Worm (Caenorhabditis elegans) whole organism, L2 larva: Measurements from ENCODE around the gene clc-13.

Source experiments
- F13H6.1 ChIP-seq: sonication (generic microtip); optimal IDR thresholded peaks from 2 replicates; lab custom pipeline; 2016; ENCODE audit warnings: missing genetic modification characterization, missing compliant biosample characterization
- R02D3.7 ChIP-seq: fragments of 150-350 bp; optimal IDR thresholded peaks from 2 replicates; lab custom pipeline; 2014; ENCODE audit warnings: missing biosample characterization, missing genetic modification characterization
- Y55F3AM.14 ChIP-seq: fragments of 200-800 bp; sonication (Bioruptor generic); optimal IDR thresholded peaks from 2 replicates; lab custom pipeline; 2018; ENCODE audit warnings: mild to moderate bottlenecking, missing genetic modification characterization, missing compliant biosample characterization
- alr-1 ChIP-seq: fragments of 150-350 bp; optimal IDR thresholded peaks from 2 replicates; lab custom pipeline; 2014; ENCODE audit warnings: missing biosample characterization, missing genetic modification characterization
- aly-2 ChIP-seq: fragments of 150-350 bp; optimal IDR thresholded peaks from 2 replicates; lab custom pipeline; 2014; ENCODE audit warnings: missing biosample characterization, missing genetic modification characterization
- ama-1 ChIP-seq: fragments of 150-350 bp; optimal IDR thresholded peaks from 2 replicates; lab custom pipeline; 2018; ENCODE audit warnings: inconsistent platforms
- blmp-1 ChIP-seq: sonication (generic microtip); optimal IDR thresholded peaks from 2 replicates; lab custom pipeline; 2017; ENCODE audit warnings: missing genetic modification characterization, mild to moderate bottlenecking, missing compliant biosample characterization, antibody characterized with exemption, moderate library complexity; ENCODE audit not compliant: insufficient read depth
- ceh-16 ChIP-seq: fragments of 150-350 bp; optimal IDR thresholded peaks from 2 replicates; lab custom pipeline; 2014; ENCODE audit warnings: missing biosample characterization, missing genetic modification characterization
- ceh-82 ChIP-seq: fragments of 150-350 bp; optimal IDR thresholded peaks from 2 replicates; lab custom pipeline; 2014; ENCODE audit warnings: missing biosample characterization, missing genetic modification characterization
- elt-1 ChIP-seq: fragments of 150-350 bp; optimal IDR thresholded peaks from 2 replicates; lab custom pipeline; 2014; ENCODE audit warnings: missing biosample characterization, missing genetic modification characterization
- fos-1 ChIP-seq: fragments of 150-350 bp; optimal IDR thresholded peaks from 2 replicates; lab custom pipeline; 2014; ENCODE audit warnings: missing biosample characterization, missing genetic modification characterization
- gmeb-1 ChIP-seq: fragments of 150-350 bp; optimal IDR thresholded peaks from 2 replicates; lab custom pipeline; 2014; ENCODE audit warnings: missing biosample characterization, missing genetic modification characterization
- lin-39 ChIP-seq: fragments of 150-350 bp; optimal IDR thresholded peaks from 2 replicates; lab custom pipeline; 2014; ENCODE audit warnings: missing biosample characterization, missing genetic modification reagents, missing genetic modification characterization
- lsy-2 ChIP-seq, 2 experiments: fragments of 150-350 bp in 1 of 2; sonication (generic microtip) in 1 of 2; optimal IDR thresholded peaks; 2 replicates each; lab custom pipeline; 2014 to 2017; ENCODE audit warnings: missing biosample characterization in 2 of 2, missing genetic modification characterization in 2 of 2
- mab-5 ChIP-seq: fragments of 150-350 bp; optimal IDR thresholded peaks from 2 replicates; lab custom pipeline; 2014; ENCODE audit warnings: missing biosample characterization, missing genetic modification characterization
- nhr-11 ChIP-seq: fragments of 150-350 bp; optimal IDR thresholded peaks from 2 replicates; lab custom pipeline; 2014; ENCODE audit warnings: missing biosample characterization, missing genetic modification characterization
- nhr-12 ChIP-seq: fragments of 150-350 bp; optimal IDR thresholded peaks from 2 replicates; lab custom pipeline; 2014; ENCODE audit warnings: missing biosample characterization, missing genetic modification characterization
- nhr-129 ChIP-seq: fragments of 150-350 bp; optimal IDR thresholded peaks from 2 replicates; lab custom pipeline; 2014; ENCODE audit warnings: missing biosample characterization, missing genetic modification characterization
- nhr-23 ChIP-seq: fragments of 150-350 bp; optimal IDR thresholded peaks from 2 replicates; lab custom pipeline; 2014; ENCODE audit warnings: missing biosample characterization, missing genetic modification reagents, missing genetic modification characterization
- nhr-237 ChIP-seq: fragments of 150-350 bp; optimal IDR thresholded peaks from 2 replicates; lab custom pipeline; 2014; ENCODE audit warnings: missing biosample characterization, missing genetic modification characterization
- nhr-25 ChIP-seq: fragments of 150-350 bp; sonication (generic microtip); optimal IDR thresholded peaks from 3 replicates; lab custom pipeline; 2014; ENCODE audit warnings: missing biosample characterization, missing genetic modification characterization
- nhr-6 ChIP-seq: fragments of 150-350 bp; optimal IDR thresholded peaks from 2 replicates; lab custom pipeline; 2014; ENCODE audit warnings: missing biosample characterization, missing genetic modification characterization
- nhr-77 ChIP-seq: fragments of 150-350 bp; optimal IDR thresholded peaks from 2 replicates; lab custom pipeline; 2014; ENCODE audit warnings: missing biosample characterization, missing genetic modification characterization
- sem-4 ChIP-seq: fragments of 150-350 bp; optimal IDR thresholded peaks from 2 replicates; lab custom pipeline; 2014; ENCODE audit warnings: missing biosample characterization, missing genetic modification reagents, missing genetic modification characterization
- skn-1 ChIP-seq: sonication (generic microtip); optimal IDR thresholded peaks from 2 replicates; lab custom pipeline; 2017; ENCODE audit warnings: missing biosample characterization, missing genetic modification characterization
- sma-3 ChIP-seq: sonication (generic microtip); optimal IDR thresholded peaks from 2 replicates; lab custom pipeline; 2016; ENCODE audit warnings: missing genetic modification reagents, missing genetic modification characterization, missing compliant biosample characterization
- sma-9 ChIP-seq, 2 experiments: fragments of 150-350 bp in 1 of 2; sonication (generic microtip) in 1 of 2; optimal IDR thresholded peaks; 2 replicates each; lab custom pipeline; 2014 to 2016; ENCODE audit warnings: missing genetic modification characterization in 2 of 2, mild to moderate bottlenecking in 1 of 2, missing biosample characterization in 1 of 2, missing compliant biosample characterization in 1 of 2, missing genetic modification reagents in 1 of 2, moderate library complexity in 1 of 2
- unc-39 ChIP-seq: fragments of 150-350 bp; optimal IDR thresholded peaks from 2 replicates; lab custom pipeline; 2014; ENCODE audit warnings: missing biosample characterization, missing genetic modification characterization
- unc-55 ChIP-seq: fragments of 150-350 bp; sonication (generic microtip); optimal IDR thresholded peaks from 3 replicates; lab custom pipeline; 2014; ENCODE audit warnings: missing biosample characterization, missing genetic modification reagents, missing genetic modification characterization
- unc-62 ChIP-seq: fragments of 150-350 bp; optimal IDR thresholded peaks from 2 replicates; lab custom pipeline; 2014; ENCODE audit warnings: missing biosample characterization, missing genetic modification reagents, missing genetic modification characterization
- zag-1 ChIP-seq: fragments of 150-350 bp; optimal IDR thresholded peaks from 2 replicates; lab custom pipeline; 2014; ENCODE audit warnings: missing biosample characterization, missing genetic modification characterization
- ztf-1 ChIP-seq: fragments of 200-800 bp; sonication (Bioruptor generic); conservative IDR thresholded peaks from 2 replicates; pipeline ENCODE4 v1.3.6; 2022; ENCODE audit warnings: missing genetic modification characterization, missing compliant biosample characterization
- ztf-4 ChIP-seq: fragments of 150-350 bp; optimal IDR thresholded peaks from 2 replicates; lab custom pipeline; 2014; ENCODE audit warnings: missing biosample characterization, missing genetic modification characterization

Gene clc-13

DNA sequence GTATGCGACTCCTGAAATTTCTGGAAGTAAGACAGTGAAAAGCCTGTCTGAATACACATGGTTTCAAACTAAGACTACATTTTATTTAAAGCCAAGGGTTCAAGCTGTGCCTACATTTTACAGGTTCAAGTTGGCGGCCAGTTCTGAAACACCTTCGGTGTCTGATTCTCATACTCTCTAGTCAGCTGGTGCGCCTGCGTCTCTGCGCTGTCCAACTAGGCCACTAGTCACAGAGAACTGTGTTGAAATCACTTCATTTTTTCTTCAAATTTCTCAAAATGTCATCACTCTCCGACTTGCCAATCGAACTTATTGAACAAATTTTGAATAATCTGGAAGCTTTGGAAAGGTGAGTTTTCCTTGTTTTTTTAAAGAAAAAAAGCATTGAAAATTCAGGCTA lies 47.6 kb upstream of the clc-13 start, which contains the start of gene fbxa-90:
Gene fbxa-90 (plus strand): TSS at position 179 of the 400 bp plus-strand sequence.
- TF ChIP-seq ceh-16 (tag; lab: Kevin White, UChicago) (no peak), ama-1 (lab: Kevin White, UChicago) (no peak), nhr-129 (peak; percentile 22)

ce11 chrV:16972134-16972533 lies 42.1 kb upstream of the clc-13 start, which contains the start of gene srh-119:
Gene srh-119, plus strand, starts transcription at chrV:16972434.
- TF ChIP-seq alr-1 (no peak), nhr-25 (tag; lab: Kevin White, UChicago) (no peak), R02D3.7 (tag; lab: Kevin White, UChicago) (no peak), sma-9 (GFP tag; optimal IDR thresholded peaks at IDR 0.05; lab: Kevin White, UChicago) (no peak), sma-9 (tag; optimal IDR thresholded peaks at IDR 0.05; lab: Kevin White, UChicago) (no peak)

- TF ChIP-seq elt-1 (tag; lab: Kevin White, UChicago) (no peak), Y55F3AM.14 (no peak), F13H6.1 (tag; lab: Kevin White, UChicago) (no peak), unc-55 (GFP tag; lab: Kevin White, UChicago) (no peak), ceh-82 (tag; lab: Kevin White, UChicago) (no peak), unc-39 (tag; lab: Kevin White, UChicago) (no peak)
Observed at ce11 chrV:16973338-16973737, 40.9 kb upstream of the clc-13 start.

- TF ChIP-seq ztf-1 (GFP tag; lab: Robert Waterston, UW) (no peak), ztf-4 (tag; lab: Kevin White, UChicago) (no peak), gmeb-1 (no peak), Y55F3AM.14 (no peak), nhr-237 (tag; lab: Kevin White, UChicago) (no peak), lsy-2 (tag; optimal IDR thresholded peaks at IDR 0.05; lab: Kevin White, UChicago) (no peak), nhr-77 (tag; lab: Kevin White, UChicago) (no peak), unc-55 (GFP tag; lab: Kevin White, UChicago) (no peak), nhr-23 (tag; lab: Kevin White, UChicago) (no peak), F13H6.1 (tag; lab: Kevin White, UChicago) (no peak), nhr-25 (tag; lab: Kevin White, UChicago) (no peak), nhr-12 (tag; lab: Kevin White, UChicago) (no peak)
- TF ChIP-seq, all 48 proteins: peak for 0
Observed at ce11 chrV:16974919-16975318, 39.3 kb upstream of the clc-13 start, which contains the start of gene srx-54. Gene srx-54, plus strand, starts transcription at chrV:16975219.

DNA sequence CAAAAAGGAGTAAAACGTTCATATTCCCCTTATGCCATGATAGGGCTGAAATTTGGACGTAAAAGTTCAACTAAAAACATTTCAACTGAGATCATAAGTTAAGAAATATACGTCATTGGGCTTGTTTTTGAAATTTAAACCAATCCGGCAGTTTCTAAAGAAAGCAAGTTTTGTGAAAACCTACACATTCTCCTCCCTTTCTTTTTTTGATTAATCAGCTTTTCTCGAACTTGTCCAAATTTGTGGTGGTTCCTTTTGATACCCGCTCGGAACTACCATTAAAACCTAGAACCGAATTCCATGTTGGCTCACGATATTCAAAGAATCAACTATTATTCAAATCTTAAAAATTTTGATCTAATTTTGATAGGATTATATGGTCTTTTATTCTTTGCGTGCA lies 33.8 kb upstream of the clc-13 start, which contains the start of gene srz-54:
Gene srz-54 (plus strand): TSS at position 301 of the 400 bp plus-strand sequence.
- TF ChIP-seq nhr-25 (tag; lab: Kevin White, UChicago), result no peak
- TF ChIP-seq nhr-237 (tag; lab: Kevin White, UChicago), result no peak

DNA sequence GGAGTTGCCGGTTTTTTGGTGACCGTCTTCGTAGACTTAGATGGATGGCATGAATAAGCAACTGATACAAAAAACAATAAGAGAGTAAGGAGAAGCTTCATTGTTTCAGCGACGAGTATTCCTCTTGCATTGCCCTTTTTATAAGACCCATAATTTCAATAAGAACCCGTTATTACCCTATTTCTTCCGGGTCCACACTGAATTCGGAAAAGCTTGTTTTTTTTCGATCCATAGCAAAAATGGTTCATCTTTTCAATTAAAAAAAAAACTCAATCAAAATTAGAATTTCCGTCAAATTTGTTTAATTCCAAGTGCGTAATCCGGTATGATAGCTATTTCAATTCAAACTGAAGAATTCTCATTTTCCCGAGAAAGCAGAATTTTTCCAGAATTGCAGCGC lies 27.2 kb upstream of the clc-13 start, which contains the start of gene Y102A5C.40:
Gene Y102A5C.40 (minus strand): TSS at position 101 of the 400 bp plus-strand sequence.
- TF ChIP-seq nhr-23 (tag; lab: Kevin White, UChicago), result no peak
- TF ChIP-seq nhr-237 (tag; lab: Kevin White, UChicago), result no peak
- TF ChIP-seq lin-39 (tag; lab: Kevin White, UChicago), result no peak
- no peak for TF ChIP-seq aly-2
- TF ChIP-seq zag-1, result no peak
- no peak for TF ChIP-seq ama-1 (lab: Kevin White, UChicago)
- TF ChIP-seq fos-1 (tag; lab: Kevin White, UChicago), result no peak
- TF ChIP-seq Y55F3AM.14, result no peak

DNA sequence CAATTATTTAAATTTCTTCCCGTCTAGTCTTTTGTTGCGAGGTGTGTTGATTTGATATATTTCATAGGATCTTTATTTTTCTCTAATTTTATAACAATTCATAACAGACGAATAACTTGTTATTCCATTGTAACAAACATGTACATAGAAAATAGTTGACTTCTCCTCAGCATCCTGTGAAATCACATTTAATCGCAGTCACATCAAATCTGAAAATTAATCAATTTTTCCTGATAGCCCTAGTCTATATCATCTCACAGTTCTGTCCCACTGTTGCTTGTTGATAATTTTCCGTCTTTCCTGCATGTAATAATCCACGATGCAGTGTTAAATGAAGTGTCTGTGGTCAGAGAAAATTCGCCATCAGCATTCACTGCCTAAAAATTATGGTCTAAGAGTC lies 26.4 kb upstream of the clc-13 start:
- no peak for TF ChIP-seq sma-3 (GFP tag; lab: Kevin White, UChicago)
- TF ChIP-seq nhr-25 (tag; lab: Kevin White, UChicago), result no peak
- no peak for TF ChIP-seq blmp-1 (tag; lab: Kevin White, UChicago)
- TF ChIP-seq nhr-6 (tag; lab: Kevin White, UChicago), result no peak
- TF ChIP-seq alr-1, result no peak
- no peak for TF ChIP-seq ceh-82 (tag; lab: Kevin White, UChicago)
- TF ChIP-seq unc-62, result no peak
- no peak for TF ChIP-seq sem-4 (tag; lab: Kevin White, UChicago)
- TF ChIP-seq ceh-16 (tag; lab: Kevin White, UChicago), result no peak
- no peak for TF ChIP-seq elt-1 (tag; lab: Kevin White, UChicago)
- TF ChIP-seq sma-9 (GFP tag; optimal IDR thresholded peaks at IDR 0.05; lab: Kevin White, UChicago), result no peak
- no peak for TF ChIP-seq sma-9 (tag; optimal IDR thresholded peaks at IDR 0.05; lab: Kevin White, UChicago)
- TF ChIP-seq aly-2, result no peak
- TF ChIP-seq skn-1 (tag; lab: Kevin White, UChicago), result no peak
- TF ChIP-seq mab-5 (tag; lab: Kevin White, UChicago), result no peak
- TF ChIP-seq F13H6.1 (tag; lab: Kevin White, UChicago), result no peak
- no peak for TF ChIP-seq nhr-11 (tag; lab: Kevin White, UChicago)
